Worm (Caenorhabditis elegans) whole organism, late embryonic: ENCODE results near the gene nhr-56.
"Not testable (repeated sequence)": the region's sequence is repeated elsewhere in the genome, so short reads cannot be mapped to it uniquely, and the experiment has no call there.

ENCODE experiments used
- ceh-30 ChIP-seq: fragments of 150-350 bp; optimal IDR thresholded peaks from 2 replicates; lab custom pipeline; 2014; ENCODE audit warnings: missing biosample characterization, missing genetic modification characterization
- ceh-48 ChIP-seq: sonication (generic microtip); optimal IDR thresholded peaks from 2 replicates; lab custom pipeline; 2016; ENCODE audit warnings: missing genetic modification characterization, inconsistent platforms, missing compliant biosample characterization
- dmd-4 ChIP-seq: sonication (generic microtip); optimal IDR thresholded peaks from 2 replicates; lab custom pipeline; 2016; ENCODE audit warnings: borderline replicate concordance, missing genetic modification characterization, missing compliant biosample characterization
- elt-2 ChIP-seq: sonication (generic microtip); optimal IDR thresholded peaks from 2 replicates; lab custom pipeline; 2016; ENCODE audit warnings: missing genetic modification reagents, missing genetic modification characterization, missing compliant biosample characterization
- ets-4 ChIP-seq: sonication (generic microtip); optimal IDR thresholded peaks from 2 replicates; lab custom pipeline; 2016; ENCODE audit warnings: missing genetic modification characterization, missing compliant biosample characterization
- pha-4 ChIP-seq: fragments of 150-350 bp; optimal IDR thresholded peaks from 2 replicates; lab custom pipeline; 2018; ENCODE audit warnings: missing biosample characterization, missing genetic modification reagents, missing genetic modification characterization
- pqm-1 ChIP-seq: sonication (generic microtip); optimal IDR thresholded peaks from 2 replicates; lab custom pipeline; 2016; ENCODE audit warnings: missing genetic modification characterization, missing compliant biosample characterization
- rnt-1 ChIP-seq: sonication (generic microtip); optimal IDR thresholded peaks from 2 replicates; lab custom pipeline; 2016; ENCODE audit warnings: missing genetic modification characterization, missing compliant biosample characterization
- sdc-2 ChIP-seq: sonication (generic microtip); optimal IDR thresholded peaks from 2 replicates; lab custom pipeline; 2016; ENCODE audit warnings: missing genotype, missing genetic modification characterization, missing compliant biosample characterization
- sox-2 ChIP-seq: fragments of 200-800 bp; sonication (Bioruptor generic); IDR thresholded peaks from 2 replicates; pipeline ENCODE4 v1.3.6; 2022; ENCODE audit warnings: missing genetic modification reagents, missing genetic modification characterization, missing compliant biosample characterization
- sox-4 ChIP-seq: sonication (generic microtip); optimal IDR thresholded peaks from 2 replicates; lab custom pipeline; 2017; ENCODE audit warnings: mild to moderate bottlenecking, missing genetic modification characterization, inconsistent platforms, missing compliant biosample characterization
- unc-42 ChIP-seq: sonication (generic microtip); optimal IDR thresholded peaks from 2 replicates; lab custom pipeline; 2016; ENCODE audit warnings: missing genotype, missing genetic modification characterization, missing compliant biosample characterization

- not testable (repeated sequence) for TF ChIP-seq dmd-4; sox-4; ceh-48; sdc-2 (tag; lab: Kevin White, UChicago); unc-42; pqm-1 (tag; lab: Kevin White, UChicago); ets-4 (tag; lab: Kevin White, UChicago); ceh-30 (tag; lab: Kevin White, UChicago); sox-2 (GFP tag; lab: Robert Waterston, UW); elt-2 (tag; lab: Kevin White, UChicago); pha-4 (tag; lab: Kevin White, UChicago); rnt-1
These were observed 36.4 kb downstream of the nhr-56 start, which contains the start of gene F41B5.1 for ce11 chrV:2255191-2255590.
